Worm (Caenorhabditis elegans): ENCODE results near the gene M03C11.9.
A peak's percentile ranks its signal among the peaks of the same experiment; 100 is the strongest.

DNA sequence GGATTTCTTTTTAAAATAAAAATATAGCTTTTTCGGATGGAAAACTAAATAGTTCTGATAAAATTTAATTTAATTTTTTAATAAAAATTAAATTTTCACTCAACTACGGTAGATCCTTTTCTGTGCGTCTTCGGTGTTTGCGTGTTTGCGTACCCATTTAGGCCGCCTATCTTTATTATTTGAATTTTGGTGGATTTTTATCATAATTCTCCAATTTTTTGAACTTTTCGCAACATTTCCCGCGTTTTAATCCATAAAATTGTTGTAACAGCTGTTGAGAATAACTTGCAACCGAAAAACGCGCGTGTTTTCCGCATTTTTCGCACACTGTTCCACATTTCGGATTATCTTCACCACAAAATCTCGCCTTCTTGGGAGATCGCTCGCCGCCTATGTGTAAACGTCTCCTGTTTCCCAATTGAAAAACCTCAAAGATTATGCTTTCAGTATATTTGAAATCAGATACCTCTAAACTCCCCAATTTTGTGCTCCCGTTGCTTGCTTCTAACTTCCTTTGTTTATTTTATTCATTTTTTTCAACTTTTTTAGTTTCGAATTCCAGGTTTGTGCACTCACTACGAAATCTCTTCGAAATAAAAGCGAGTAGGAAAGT, 39.8 kb downstream of the M03C11.9 start, which contains the start of gene T07C4.3:
- no peak for TF ChIP-seq nfya-2 (GFP tag; IDR thresholded peaks at IDR 0.05)
- TF ChIP-seq rpc-1 (optimal IDR thresholded peaks at IDR 0.05), result no peak
- no peak for TF ChIP-seq rpc-1 (tag; optimal IDR thresholded peaks at IDR 0.05)
- no peak for TF ChIP-seq F57A8.1 (GFP tag; optimal IDR thresholded peaks at IDR 0.05)
- no peak for TF ChIP-seq pha-4 (tag; optimal IDR thresholded peaks at IDR 0.05)
- peak; percentile 83 for TF ChIP-seq lsl-1 (GFP tag; optimal IDR thresholded peaks at IDR 0.05)
